Fruit fly (Drosophila melanogaster) Kc167 (cell line): ENCODE data around the gene CG4291.

Source experiments
- Sin3A ChIP-seq: fragments of >200 bp; optimal IDR thresholded peaks from 2 replicates; lab custom pipeline; 2018; ENCODE audit warnings: missing external identifiers
- h ChIP-seq: fragments of >200 bp; optimal IDR thresholded peaks from 3 replicates; lab custom pipeline; 2018; ENCODE audit warnings: missing external identifiers
- ttk ChIP-seq: sonication (Bioruptor generic); optimal IDR thresholded peaks from 2 replicates; lab custom pipeline; 2017; ENCODE audit warnings: missing external identifiers

DNA sequence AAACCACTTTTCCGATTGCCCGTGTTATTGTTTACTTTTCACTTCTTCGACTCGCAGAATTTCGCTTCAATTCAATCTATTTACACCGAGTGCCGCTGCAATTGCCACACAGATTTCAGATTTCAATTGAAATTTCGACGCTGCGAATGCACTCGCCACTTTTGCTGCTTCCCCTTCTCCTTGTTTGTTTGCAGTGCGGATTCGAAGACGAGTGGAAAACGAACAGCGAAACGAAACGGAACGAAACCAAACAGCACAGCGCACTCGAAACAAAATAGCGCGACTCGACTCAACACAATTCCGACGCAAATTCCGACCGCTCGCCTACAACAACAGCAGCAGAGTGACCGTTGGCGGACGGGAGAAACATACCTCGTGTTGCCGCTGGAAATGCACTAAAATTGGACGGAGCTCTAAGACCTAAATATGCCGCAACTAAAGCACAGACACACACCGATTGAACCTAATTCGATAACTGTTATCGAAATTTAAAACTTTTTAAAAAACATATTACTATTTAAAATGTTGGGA, 1.7 kb downstream of the CG4291 start, which contains the start of gene drongo:
- no peak for TF ChIP-seq ttk (lab: Kevin White, UChicago)
- no peak for TF ChIP-seq Sin3A
- no peak for TF ChIP-seq h (lab: Kevin White, UChicago)
